Worm (Caenorhabditis elegans) whole organism, L3 larva: ENCODE data around the gene vab-19.

ENCODE experiments used
- ceh-82 ChIP-seq: fragments of 150-350 bp; optimal IDR thresholded peaks from 2 replicates; lab custom pipeline; 2014; ENCODE audit warnings: missing biosample characterization, missing genetic modification characterization
- elt-1 ChIP-seq: fragments of 150-350 bp; optimal IDR thresholded peaks from 2 replicates; lab custom pipeline; 2014; ENCODE audit warnings: missing biosample characterization, missing genetic modification characterization
- fkh-10 ChIP-seq: sonication (generic microtip); optimal IDR thresholded peaks from 2 replicates; lab custom pipeline; 2017; ENCODE audit warnings: missing biosample characterization, missing genetic modification reagents, missing genetic modification characterization
- fos-1 ChIP-seq: fragments of 150-350 bp; optimal IDR thresholded peaks from 2 replicates; lab custom pipeline; 2014; ENCODE audit warnings: missing biosample characterization, missing genetic modification characterization
- hmg-11 ChIP-seq: sonication (generic microtip); optimal IDR thresholded peaks from 2 replicates; lab custom pipeline; 2016; ENCODE audit warnings: missing genetic modification characterization, missing compliant biosample characterization
- lin-39 ChIP-seq: fragments of 150-350 bp; optimal IDR thresholded peaks from 2 replicates; lab custom pipeline; 2018; ENCODE audit warnings: missing biosample characterization, missing genetic modification reagents, missing genetic modification characterization
- nhr-237 ChIP-seq: fragments of 150-350 bp; optimal IDR thresholded peaks from 2 replicates; lab custom pipeline; 2014; ENCODE audit warnings: missing biosample characterization, missing genetic modification characterization
- nhr-28 ChIP-seq: fragments of 150-350 bp; optimal IDR thresholded peaks from 2 replicates; lab custom pipeline; 2014; ENCODE audit warnings: missing biosample characterization, missing genetic modification characterization
- nhr-77 ChIP-seq: fragments of 150-350 bp; optimal IDR thresholded peaks from 2 replicates; lab custom pipeline; 2014; ENCODE audit warnings: missing biosample characterization, missing genetic modification characterization
- pqm-1 ChIP-seq: fragments of 150-350 bp; optimal IDR thresholded peaks from 2 replicates; lab custom pipeline; 2017; ENCODE audit warnings: missing biosample characterization, missing genetic modification characterization, inconsistent platforms
- snpc-4 ChIP-seq: fragments of 150-350 bp; optimal IDR thresholded peaks from 2 replicates; lab custom pipeline; 2014; ENCODE audit warnings: missing biosample characterization, missing genetic modification characterization
- unc-62 ChIP-seq: fragments of 150-350 bp; sonication (generic microtip); optimal IDR thresholded peaks from 4 replicates; lab custom pipeline; 2014; ENCODE audit warnings: missing biosample characterization, missing genetic modification reagents, missing genetic modification characterization

ce11 chrII:2398884-2399283 lies 44.2 kb upstream of the vab-19 start, which contains the start of gene F16G10.14:
- no peak for TF ChIP-seq ceh-82 (tag; lab: Kevin White, UChicago)
- TF ChIP-seq fos-1 (tag; lab: Kevin White, UChicago) = no peak
- no peak for TF ChIP-seq elt-1
- no peak for TF ChIP-seq hmg-11 (tag; lab: Kevin White, UChicago)
- no peak for TF ChIP-seq fkh-10 (GFP tag; lab: Kevin White, UChicago)
- no peak for TF ChIP-seq unc-62 (GFP tag; lab: Kevin White, UChicago)
- no peak for TF ChIP-seq nhr-77 (tag; lab: Kevin White, UChicago)
- TF ChIP-seq nhr-237 = no peak
- TF ChIP-seq snpc-4 (tag; lab: Kevin White, UChicago) = no peak
- no peak for TF ChIP-seq lin-39
- no peak for TF ChIP-seq nhr-28 (tag; lab: Kevin White, UChicago)
- no peak for TF ChIP-seq pqm-1 (tag; lab: Kevin White, UChicago)
